Worm (Caenorhabditis elegans) whole organism, mixed stage, embryonic: ENCODE data around the gene npax-1.

ENCODE experiments used
- ceh-43 ChIP-seq: fragments of 200-800 bp; sonication (Bioruptor generic); optimal IDR thresholded peaks from 2 replicates; lab custom pipeline; 2018; ENCODE audit warnings: mild to moderate bottlenecking, missing genetic modification characterization, moderate library complexity, missing compliant biosample characterization
- lin-32 ChIP-seq: fragments of 200-800 bp; sonication (Bioruptor generic); optimal IDR thresholded peaks from 2 replicates; lab custom pipeline; 2018; ENCODE audit warnings: mild to moderate bottlenecking, missing genetic modification characterization, missing compliant biosample characterization
- nhr-237 ChIP-seq: fragments of 150-350 bp; optimal IDR thresholded peaks from 2 replicates; lab custom pipeline; 2014; ENCODE audit warnings: missing biosample characterization, missing genetic modification characterization
- sem-2 ChIP-seq: fragments of 200-800 bp; sonication (Bioruptor generic); optimal IDR thresholded peaks from 2 replicates; lab custom pipeline; 2018; ENCODE audit warnings: mild to moderate bottlenecking, missing genetic modification characterization, missing compliant biosample characterization
- snpc-4 ChIP-seq: fragments of 150-350 bp; optimal IDR thresholded peaks from 2 replicates; lab custom pipeline; 2014; ENCODE audit warnings: missing biosample characterization, missing genetic modification characterization
- unc-62 ChIP-seq: fragments of 150-350 bp; optimal IDR thresholded peaks from 2 replicates; lab custom pipeline; 2014; ENCODE audit warnings: missing biosample characterization, missing genetic modification reagents, missing genetic modification characterization
- ztf-11 ChIP-seq: fragments of 150-350 bp; optimal IDR thresholded peaks from 2 replicates; lab custom pipeline; 2014; ENCODE audit warnings: missing biosample characterization, missing genetic modification characterization

DNA sequence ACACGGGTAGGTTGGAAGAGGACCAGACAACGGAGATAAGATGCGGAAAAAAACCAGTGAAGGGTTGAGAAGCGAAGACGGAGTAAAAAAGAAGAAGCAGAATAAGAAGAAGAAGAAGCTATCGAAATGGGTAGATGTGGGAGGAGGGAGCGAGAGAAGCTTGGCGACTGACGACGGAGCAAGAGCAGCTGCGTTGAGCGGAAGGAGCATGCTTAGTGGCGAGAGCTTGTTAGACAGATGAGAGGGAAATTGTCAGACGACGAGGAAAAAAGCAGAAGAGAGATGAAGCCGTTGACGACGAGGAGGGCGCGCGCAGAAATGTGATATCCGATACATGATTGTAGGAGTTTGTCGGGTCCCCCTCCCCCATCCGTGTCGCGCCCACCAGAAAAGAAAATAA is 4.1 kb downstream of the npax-1 start:
- no peak for TF ChIP-seq sem-2 (GFP tag; lab: Kevin White, UChicago)
- no peak for TF ChIP-seq ztf-11 (tag; lab: Kevin White, UChicago)
- no peak for TF ChIP-seq nhr-237 (tag; lab: Kevin White, UChicago)
- TF ChIP-seq unc-62 = peak; percentile 11
- no peak for TF ChIP-seq lin-32
- TF ChIP-seq ceh-43 (GFP tag; lab: Kevin White, UChicago) = no peak
- TF ChIP-seq snpc-4 (tag; lab: Kevin White, UChicago) = no peak
